Fruit fly (Drosophila melanogaster) whole organism, larva: Measurements from ENCODE around the gene wisp.

Experiments used
- noc ChIP-seq: fragments of 200-800 bp; sonication (Bioruptor generic); optimal IDR thresholded peaks from 3 replicates; lab custom pipeline; 2019; ENCODE audit warnings: missing biosample characterization, mild to moderate bottlenecking, missing genetic modification characterization, moderate library complexity

The wisp gene

DNA sequence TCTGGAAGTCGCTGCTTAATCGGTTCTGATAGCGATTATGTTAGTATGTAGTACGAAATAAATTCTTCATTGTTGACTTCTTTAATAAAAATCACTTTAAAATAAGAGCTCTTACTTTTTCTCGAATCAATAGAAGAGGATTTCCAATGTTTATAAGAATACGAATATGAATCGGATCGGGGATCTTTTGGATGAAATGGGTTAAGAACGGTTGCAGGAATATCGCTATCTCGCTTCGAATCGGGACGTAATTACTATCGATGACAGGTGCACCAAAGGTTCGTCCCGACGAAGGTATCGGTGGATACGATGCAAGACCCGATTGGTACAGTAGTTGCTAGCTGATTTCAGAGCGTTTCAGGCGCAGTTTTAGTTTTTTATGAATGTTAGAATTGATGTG, at the start of gene wisp:
Gene wisp, plus strand, starts transcription at position 301 of the 400 bp plus-strand sequence.
- TF ChIP-seq noc (tag; lab: Kevin White, UChicago): no peak

dm6 chrX:11846049-11846718, 47.6 kb upstream of the wisp start, which contains the start of gene CG15740:
TSS of gene CG15740 (minus strand) at chrX:11846099.
- TF ChIP-seq noc (tag; lab: Kevin White, UChicago): no peak

DNA sequence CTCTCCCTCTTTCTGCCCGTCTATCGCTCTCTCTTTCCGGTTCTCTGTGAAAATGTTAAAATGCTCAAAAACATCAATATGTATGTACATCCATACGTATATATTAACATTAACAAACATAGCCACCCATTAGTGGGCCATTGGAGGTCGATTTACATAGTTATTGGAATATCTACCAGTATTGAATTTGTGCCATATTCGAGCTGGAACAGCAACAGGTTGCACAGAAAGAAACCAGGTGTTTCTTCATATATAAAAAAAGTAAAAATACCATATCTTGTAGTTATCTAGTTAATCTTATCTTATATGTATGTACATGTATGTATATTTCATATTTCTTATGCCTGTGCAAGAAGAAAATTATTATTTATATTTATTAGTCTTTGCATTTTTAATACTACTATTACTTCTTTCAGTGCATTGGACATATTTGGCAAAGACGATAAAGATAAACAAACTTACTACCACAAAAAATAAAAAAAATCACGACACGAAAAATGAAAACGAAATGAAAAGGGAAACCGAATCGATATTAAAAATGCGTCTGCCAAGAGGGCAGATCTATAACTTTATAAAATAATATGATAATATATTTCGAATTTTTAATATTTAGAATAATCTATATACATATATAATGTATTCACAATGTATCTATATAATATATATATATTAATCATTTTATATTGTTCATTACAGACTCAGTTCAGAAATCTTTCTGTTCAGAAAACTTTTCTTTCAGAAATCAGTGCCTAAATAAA, 45.1 kb upstream of the wisp start:
- peak; percentile 35 for TF ChIP-seq noc (tag; lab: Kevin White, UChicago)

dm6 chrX:11849267-11849666, 44.5 kb upstream of the wisp start:
- TF ChIP-seq noc (tag; lab: Kevin White, UChicago): no peak

dm6 chrX:11852310-11852709, 41.4 kb upstream of the wisp start, which contains the start of gene p24-1:
TSS of gene p24-1 (minus strand) at chrX:11852530.
- TF ChIP-seq noc (tag; lab: Kevin White, UChicago): peak; percentile 31

dm6 chrX:11854758-11855465, 38.8 kb upstream of the wisp start, which contains the start of the genes CG10347 and ATP7:
TSS of gene CG10347 (minus strand) at chrX:11854931.
TSS of gene ATP7 (plus strand) at chrX:11855022.
- peak; percentile 30 for TF ChIP-seq noc (tag; lab: Kevin White, UChicago)

dm6 chrX:11855950-11856349, 37.8 kb upstream of the wisp start:
- TF ChIP-seq noc (tag; lab: Kevin White, UChicago): no peak

- TF ChIP-seq noc (tag; lab: Kevin White, UChicago): no peak
These were observed 36.9 kb upstream of the wisp start for dm6 chrX:11856867-11857266.

DNA sequence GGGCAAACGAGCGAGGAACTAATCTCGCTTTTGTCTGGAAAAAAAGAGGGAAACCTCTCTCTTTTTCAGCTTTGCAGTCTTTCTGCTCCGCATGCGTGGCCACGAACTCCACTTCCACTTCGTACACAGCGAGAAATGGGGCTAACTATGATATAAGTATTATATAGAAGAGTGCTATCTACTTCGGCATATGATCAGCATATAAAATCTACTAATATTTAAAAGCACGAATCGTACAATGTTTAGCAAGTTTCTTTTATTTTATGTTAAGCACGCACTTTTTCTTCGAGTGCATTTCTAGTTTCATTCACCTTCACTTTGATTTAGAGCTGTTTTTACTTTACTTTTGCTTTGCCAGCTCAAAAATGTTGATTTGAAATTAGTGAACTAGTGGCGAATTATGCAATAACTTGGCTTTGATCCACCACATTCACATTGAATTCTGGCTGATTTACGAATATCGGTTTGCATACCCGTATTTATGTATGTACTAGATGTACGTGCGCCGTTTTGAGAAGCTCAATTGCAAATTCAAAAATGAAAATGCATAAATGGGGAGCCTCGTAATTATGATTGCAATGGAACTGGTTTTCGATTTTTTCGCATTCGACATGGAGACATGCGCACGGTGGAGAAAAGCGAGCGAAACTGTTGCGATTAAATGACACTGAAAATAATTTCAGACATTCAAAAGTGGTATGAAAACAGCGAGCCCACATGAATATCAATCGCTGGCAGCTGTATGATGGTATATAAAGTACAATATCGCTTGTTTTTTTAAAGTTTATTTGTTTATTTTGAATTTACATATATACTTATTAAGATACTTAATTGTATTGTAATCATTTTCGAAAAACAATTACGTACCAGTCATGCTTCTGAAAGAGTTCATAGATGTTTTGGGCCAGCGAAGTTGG, 36.0 kb upstream of the wisp start:
- peak; percentile 77 for TF ChIP-seq noc (tag; lab: Kevin White, UChicago)

dm6 chrX:11858439-11858813, 35.3 kb upstream of the wisp start:
- TF ChIP-seq noc (tag; lab: Kevin White, UChicago): no peak

dm6 chrX:11868866-11869265, 24.9 kb upstream of the wisp start, which contains the start of the genes Nrd1 and CG1847:
TSS of gene Nrd1 (minus strand) at chrX:11868893.
TSS of gene CG1847 (plus strand) at chrX:11869170.
- TF ChIP-seq noc (tag; lab: Kevin White, UChicago): no peak

DNA sequence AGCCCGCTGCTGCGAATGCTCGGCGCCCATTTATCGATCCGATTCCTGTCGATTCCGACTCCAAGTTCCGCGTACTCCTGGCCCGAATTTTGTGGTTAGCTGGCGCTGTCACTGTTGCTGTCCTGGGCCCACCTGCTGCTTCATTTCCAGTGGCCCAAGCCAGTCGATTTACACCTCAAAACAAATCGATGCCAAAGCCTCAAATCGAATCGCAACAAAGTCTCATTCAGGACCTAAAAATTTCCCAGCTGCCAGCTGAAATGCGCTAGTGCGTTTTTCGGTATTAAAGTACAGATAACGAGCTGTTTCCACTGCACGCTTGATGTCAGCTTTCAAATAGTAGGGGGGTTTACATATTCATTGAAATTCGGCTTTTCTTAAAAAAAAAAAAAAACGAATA, 21.2 kb upstream of the wisp start, which contains the start of gene BORCS5:
Gene BORCS5, minus strand, starts transcription at position 263 of the 400 bp plus-strand sequence.
- TF ChIP-seq noc (tag; lab: Kevin White, UChicago): no peak

dm6 chrX:11873116-11873515, 20.6 kb upstream of the wisp start, which contains the start of gene CG15739:
TSS of gene CG15739 (plus strand) at chrX:11873319.
- no peak for TF ChIP-seq noc (tag; lab: Kevin White, UChicago)

- peak; percentile 40 for TF ChIP-seq noc (tag; lab: Kevin White, UChicago)
These were observed 18.5 kb upstream of the wisp start for dm6 chrX:11875146-11875830.
